Fruit fly (Drosophila melanogaster): Measurements from ENCODE around the gene mts.

mts gene

DNA sequence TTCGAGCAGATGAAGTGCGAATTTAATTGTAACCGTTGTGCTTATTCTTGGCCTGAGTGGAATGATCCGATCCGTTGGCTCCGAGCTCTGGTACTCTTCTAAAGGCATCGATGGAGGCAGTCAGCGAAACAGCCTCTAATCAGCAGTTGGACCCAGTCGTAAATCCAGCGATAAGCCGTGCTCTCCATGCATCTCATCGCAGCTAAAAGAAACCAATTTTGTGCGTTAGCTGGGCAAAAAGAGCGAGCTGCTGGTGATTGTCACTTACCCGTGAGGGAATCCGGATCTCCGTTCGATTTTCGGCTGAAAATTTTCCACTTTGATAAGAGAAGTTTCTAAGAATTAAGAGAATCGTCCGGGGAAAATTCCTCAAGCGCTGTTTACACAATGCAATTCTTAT is 31.6 kb upstream of the mts start, which contains the start of gene LKRSDH:
LKRSDH (minus strand) TSS at position 101 of the 400 bp plus-strand sequence.
- TF ChIP-seq pan (optimal IDR thresholded peaks at IDR 0.05) (no peak), psq (optimal IDR thresholded peaks at IDR 0.05) (no peak), CG8478 (optimal IDR thresholded peaks at IDR 0.05) (no peak), Dll (optimal IDR thresholded peaks at IDR 0.05) (no peak), usp (GFP tag; optimal IDR thresholded peaks at IDR 0.05) (no peak), EcR (GFP tag; optimal IDR thresholded peaks at IDR 0.05) (no peak)

DNA sequence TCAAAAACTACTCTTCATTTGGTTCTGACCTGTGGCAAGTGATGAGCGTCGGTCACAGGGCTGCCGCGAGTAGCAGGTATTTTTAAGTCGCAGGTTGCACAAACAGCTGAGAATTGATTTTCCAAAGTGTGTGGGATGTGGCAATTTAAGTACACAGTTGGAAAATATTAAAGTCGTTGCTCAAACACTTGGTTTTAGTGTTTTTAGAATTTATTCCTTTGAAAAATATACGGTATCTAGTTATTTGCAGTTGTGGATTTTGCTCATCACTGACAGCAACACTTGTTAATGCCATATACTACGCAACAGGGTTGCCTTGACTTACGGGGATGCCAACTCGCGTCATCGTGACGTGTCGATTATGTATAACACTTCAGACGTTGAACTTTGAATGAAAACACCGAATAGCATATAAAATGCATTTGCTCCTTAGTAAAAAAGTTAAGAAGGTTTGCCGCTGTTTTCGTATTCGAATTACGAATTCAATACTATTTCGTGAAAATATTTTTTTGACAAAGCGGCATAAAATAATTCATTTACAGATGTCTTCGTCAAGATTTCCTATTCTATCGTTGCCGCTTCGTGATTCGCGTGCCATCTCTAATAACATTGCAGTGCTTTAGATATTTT is 27.5 kb upstream of the mts start, which contains the start of the genes Herp and r2d2:
Herp (minus strand) TSS at position 255 of the 630 bp plus-strand sequence.
r2d2 (plus strand) TSS at position 344 of the 630 bp plus-strand sequence.
- TF ChIP-seq EcR (GFP tag; optimal IDR thresholded peaks at IDR 0.05), result peak in 1 of 2 experiments; percentile 27
- TF ChIP-seq CG8478 (optimal IDR thresholded peaks at IDR 0.05), result no peak

DNA sequence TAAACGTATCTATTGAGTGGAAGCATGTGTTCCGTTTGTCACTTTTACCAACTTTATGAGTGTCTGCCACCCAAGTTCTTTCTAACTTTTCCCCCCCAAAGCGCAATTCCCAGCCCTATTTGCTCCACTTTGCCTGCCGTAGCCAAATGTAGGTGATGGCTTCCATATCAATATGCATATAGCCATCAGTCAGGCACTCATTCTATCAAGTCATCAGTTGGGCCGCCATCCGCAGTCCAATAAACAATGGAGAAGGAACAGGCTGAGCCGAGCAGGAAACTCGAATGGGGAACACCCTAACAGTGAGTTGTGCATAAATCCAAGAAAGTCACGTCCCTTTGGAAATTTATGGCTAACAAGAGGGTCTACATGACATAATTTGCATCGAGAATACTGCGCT is 19.9 kb upstream of the mts start:
- no peak for TF ChIP-seq CG8478 (optimal IDR thresholded peaks at IDR 0.05)
- no peak for TF ChIP-seq Dll (optimal IDR thresholded peaks at IDR 0.05)
- TF ChIP-seq pan (optimal IDR thresholded peaks at IDR 0.05), result no peak
- TF ChIP-seq EcR (GFP tag; optimal IDR thresholded peaks at IDR 0.05), result no peak
- TF ChIP-seq psq (optimal IDR thresholded peaks at IDR 0.05), result no peak
- no peak for TF ChIP-seq usp (GFP tag; optimal IDR thresholded peaks at IDR 0.05)

DNA sequence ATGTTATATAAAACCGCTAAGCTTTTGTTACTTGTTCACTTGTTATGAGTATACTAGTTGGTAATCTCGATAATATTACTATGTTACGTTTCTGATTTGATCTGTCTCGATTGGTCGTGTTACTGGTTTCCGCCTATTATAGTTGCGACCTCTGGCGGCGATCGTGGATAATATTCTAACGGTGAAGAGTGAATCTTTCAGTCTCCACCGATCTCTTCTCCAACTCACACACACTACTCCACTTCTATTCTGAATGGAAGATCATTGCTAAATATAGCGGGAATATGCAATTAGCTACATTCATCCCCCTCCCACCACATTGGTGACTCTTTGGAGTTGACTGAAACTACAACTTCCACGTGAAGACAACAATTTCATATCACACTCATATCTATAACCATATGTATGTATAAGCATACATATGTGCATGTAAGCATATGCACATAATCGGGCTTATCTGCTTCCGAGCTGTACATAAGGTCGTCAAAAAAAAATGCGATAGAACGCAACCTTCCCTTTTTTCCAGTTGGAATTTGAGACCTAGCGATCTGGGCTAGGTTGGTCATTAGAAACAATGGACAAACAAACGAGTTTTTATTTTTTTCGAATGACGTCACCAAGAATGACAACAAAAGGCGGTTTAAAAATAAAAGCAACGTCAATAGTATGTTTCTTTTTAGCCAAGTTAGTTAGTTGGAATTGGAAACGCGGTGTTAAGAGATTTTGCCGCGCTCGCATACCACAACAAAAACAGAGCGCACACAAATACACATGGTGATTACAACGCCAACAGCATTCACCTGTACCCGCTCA is 18.4 kb upstream of the mts start:
- TF ChIP-seq CG8478 (optimal IDR thresholded peaks at IDR 0.05) (no peak), Dll (optimal IDR thresholded peaks at IDR 0.05) (no peak), usp (GFP tag; optimal IDR thresholded peaks at IDR 0.05) (no peak), pan (optimal IDR thresholded peaks at IDR 0.05) (no peak), EcR (GFP tag; optimal IDR thresholded peaks at IDR 0.05) (no peak), psq (optimal IDR thresholded peaks at IDR 0.05) (no peak)

DNA sequence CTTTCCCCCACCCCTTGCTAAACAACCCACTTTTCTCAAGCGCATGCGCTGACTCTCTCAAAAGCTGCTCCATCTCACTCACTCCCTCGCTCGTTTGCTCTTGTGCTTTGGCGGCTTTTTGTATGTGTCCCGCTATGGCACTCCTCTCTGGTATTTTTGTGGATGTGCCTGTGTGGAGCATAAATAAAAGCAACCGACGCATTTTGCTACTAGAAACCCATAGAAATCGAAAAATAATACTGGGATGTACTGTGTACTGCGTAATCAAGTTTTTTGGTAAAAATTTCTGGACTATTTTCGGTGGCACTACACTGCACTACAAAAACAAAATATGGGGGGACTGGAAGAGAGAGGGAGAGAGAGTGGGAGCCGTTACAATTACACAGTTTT is 17.8 kb upstream of the mts start:
- peak; percentile 35 for TF ChIP-seq CG8478 (optimal IDR thresholded peaks at IDR 0.05)
- TF ChIP-seq EcR (GFP tag; optimal IDR thresholded peaks at IDR 0.05), result peak in 1 of 2 experiments; percentile 21
- no peak for TF ChIP-seq psq (optimal IDR thresholded peaks at IDR 0.05)
- no peak for TF ChIP-seq Dll (optimal IDR thresholded peaks at IDR 0.05)
- no peak for TF ChIP-seq usp (GFP tag; optimal IDR thresholded peaks at IDR 0.05)
- TF ChIP-seq pan (optimal IDR thresholded peaks at IDR 0.05), result no peak

DNA sequence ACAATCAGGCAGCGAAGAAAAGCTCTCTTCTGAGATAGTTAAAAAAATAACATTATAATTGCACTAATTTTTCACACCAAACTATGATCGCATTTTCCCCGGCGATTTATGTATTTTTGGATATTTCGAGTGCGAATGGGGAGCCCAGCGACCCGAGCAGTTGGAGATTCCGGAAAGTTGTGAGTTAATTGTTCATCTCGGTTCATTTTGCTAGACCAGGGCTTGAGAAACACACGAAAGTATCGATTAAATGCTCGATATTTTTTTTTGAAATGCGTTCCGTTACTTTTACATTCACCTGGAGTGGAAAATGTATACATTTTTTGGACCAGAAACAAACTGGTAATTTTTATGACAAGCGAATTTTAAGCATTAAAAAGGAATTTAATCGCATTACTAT is 16.9 kb upstream of the mts start, which contains the start of gene Cdc14:
Cdc14 (minus strand) TSS at position 185 of the 400 bp plus-strand sequence.
- TF ChIP-seq psq (optimal IDR thresholded peaks at IDR 0.05) (no peak), Dll (optimal IDR thresholded peaks at IDR 0.05) (no peak), usp (GFP tag; optimal IDR thresholded peaks at IDR 0.05) (no peak), pan (optimal IDR thresholded peaks at IDR 0.05) (no peak), EcR (GFP tag; optimal IDR thresholded peaks at IDR 0.05) (no peak), CG8478 (optimal IDR thresholded peaks at IDR 0.05) (no peak)

DNA sequence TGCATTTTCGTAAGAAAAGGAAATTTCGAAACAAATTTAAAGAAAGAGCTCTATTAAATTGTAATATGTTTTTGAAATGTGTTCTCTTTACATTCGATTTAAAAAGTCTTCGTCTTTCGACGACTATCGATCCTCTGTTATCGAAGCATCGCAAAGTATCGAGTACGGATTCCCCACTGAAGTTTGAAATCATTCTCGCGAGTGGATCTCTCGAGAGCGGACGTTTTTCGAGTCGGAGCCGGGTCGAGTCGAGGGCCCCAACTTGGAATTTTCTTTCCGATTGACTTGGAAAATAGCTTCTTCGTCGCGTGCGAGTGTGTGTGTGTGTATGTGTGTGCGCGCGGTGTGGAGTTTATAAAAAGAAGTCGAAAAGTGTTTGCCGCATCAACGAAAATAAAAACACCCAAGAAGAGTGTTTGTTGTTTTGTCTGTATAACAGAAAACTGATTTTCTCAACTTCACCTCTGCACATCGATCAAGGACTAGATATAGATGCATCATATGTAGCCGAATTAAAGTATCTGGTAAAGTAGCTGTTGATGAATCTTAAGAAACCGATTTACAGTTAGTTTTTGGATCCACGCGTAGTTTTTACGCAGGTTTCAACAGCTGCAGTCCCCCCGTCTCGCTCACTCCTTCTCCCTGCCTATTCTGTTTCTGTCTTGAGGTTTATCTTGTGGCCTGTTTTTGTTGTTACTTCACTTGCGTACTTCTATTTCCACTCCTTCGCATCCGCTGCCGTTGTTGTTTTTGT is 16.0 kb upstream of the mts start, which contains the start of gene LanB1:
LanB1 (plus strand) TSS at position 190 of the 754 bp plus-strand sequence.
- no peak for TF ChIP-seq usp (GFP tag; optimal IDR thresholded peaks at IDR 0.05)

DNA sequence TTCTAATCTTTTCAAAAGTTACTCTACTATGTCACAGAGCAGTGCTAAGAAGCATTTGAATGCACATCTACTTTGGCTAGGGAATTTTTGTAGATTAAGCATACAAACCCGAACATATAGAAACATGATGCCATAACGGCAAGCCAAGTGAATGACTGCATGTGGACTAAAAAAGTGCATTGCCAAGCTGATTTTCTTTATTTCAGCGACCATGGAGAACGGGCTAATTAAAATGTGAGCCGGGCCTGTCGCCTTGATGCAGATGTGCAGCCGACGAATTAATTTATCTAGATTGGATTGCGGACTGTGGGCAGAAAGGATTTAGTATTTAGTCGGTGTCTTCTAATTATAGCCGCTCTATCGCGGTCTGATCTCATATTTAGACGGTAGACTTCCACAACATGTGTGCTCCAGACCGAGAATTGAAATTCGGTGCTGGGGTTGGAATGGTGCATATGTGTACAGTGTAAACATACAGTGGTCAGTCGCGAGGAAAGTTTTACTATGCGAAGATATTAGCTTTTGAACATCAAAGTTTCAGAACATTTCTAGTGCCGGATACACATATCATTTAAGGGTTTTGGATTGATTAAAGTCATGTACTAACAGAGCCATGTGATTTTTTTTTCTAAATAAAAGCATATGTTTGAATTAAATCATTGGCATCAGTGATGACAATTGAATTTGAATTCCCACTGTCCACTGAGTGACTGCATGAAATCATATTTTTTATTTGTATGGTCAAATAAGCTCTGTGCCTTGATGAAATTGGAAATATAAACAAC is 14.7 kb upstream of the mts start:
- no peak for TF ChIP-seq psq (optimal IDR thresholded peaks at IDR 0.05)
- no peak for TF ChIP-seq pan (optimal IDR thresholded peaks at IDR 0.05)
- no peak for TF ChIP-seq EcR (GFP tag; optimal IDR thresholded peaks at IDR 0.05)
- TF ChIP-seq usp (GFP tag; optimal IDR thresholded peaks at IDR 0.05), result no peak
- TF ChIP-seq Dll (optimal IDR thresholded peaks at IDR 0.05), result no peak
- no peak for TF ChIP-seq CG8478 (optimal IDR thresholded peaks at IDR 0.05)

DNA sequence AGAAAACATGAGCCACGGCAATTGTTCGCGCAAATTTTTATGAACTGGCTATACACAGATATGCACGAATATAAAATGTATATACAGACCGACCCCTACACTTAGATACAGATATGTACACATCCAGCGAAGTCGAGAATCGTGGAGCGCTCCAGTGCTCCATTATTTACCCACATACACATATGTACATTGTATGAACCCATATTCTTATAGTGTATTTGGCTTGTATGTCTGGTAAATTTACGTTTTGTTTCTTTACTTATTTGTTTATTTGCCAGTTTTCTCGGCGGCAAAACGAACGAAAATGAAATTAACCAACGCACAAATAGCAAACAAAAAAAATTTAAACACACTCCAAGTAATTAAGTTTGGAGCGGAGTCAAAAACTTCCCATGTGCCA is 14.1 kb upstream of the mts start:
- TF ChIP-seq Dll (optimal IDR thresholded peaks at IDR 0.05) (no peak), pan (optimal IDR thresholded peaks at IDR 0.05) (no peak), usp (GFP tag; optimal IDR thresholded peaks at IDR 0.05) (no peak), CG8478 (optimal IDR thresholded peaks at IDR 0.05) (no peak), EcR (GFP tag; optimal IDR thresholded peaks at IDR 0.05) (no peak), psq (optimal IDR thresholded peaks at IDR 0.05) (no peak)

DNA sequence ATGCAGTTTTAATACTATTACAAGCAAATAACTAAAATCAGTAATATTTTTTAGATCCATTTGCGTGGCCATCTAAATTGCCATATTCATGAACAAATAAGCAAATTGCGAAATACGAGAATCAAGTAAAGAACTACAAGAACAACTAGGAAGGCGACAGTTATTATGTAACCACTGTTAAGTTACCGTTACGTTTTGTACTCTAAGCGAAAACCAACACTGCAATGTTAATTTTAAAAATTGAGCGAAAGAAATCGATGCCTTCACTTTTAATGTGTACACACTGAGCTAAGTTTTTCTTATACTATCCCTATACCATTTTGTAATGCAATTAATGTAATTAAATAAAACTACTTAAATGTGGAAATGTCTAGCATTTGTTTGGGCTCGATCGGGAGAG is 7.0 kb upstream of the mts start:
- TF ChIP-seq EcR (GFP tag; optimal IDR thresholded peaks at IDR 0.05) (no peak), psq (optimal IDR thresholded peaks at IDR 0.05) (no peak), Dll (optimal IDR thresholded peaks at IDR 0.05) (no peak), usp (GFP tag; optimal IDR thresholded peaks at IDR 0.05) (no peak), CG8478 (optimal IDR thresholded peaks at IDR 0.05) (no peak), pan (optimal IDR thresholded peaks at IDR 0.05) (no peak)

DNA sequence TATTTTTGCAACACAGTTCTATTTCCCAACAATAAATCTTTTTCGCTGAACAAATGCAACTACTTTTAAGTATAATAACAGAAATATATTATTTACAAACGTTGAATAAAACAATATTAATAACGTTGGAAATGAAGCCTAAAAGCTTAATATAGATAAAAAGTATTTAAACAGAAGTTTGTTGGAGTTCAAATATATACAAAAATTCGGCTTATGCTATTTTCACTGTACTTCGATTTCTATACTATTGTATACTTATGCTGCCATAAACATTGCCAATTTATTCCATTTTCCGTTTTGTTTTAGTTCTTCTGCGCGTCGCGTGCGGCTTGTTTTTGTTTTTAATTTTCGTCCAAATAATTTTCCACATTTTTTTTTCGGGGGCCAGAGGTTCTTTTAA is 6.6 kb upstream of the mts start, which contains the start of gene CG7115:
CG7115 (plus strand) TSS at position 301 of the 400 bp plus-strand sequence.
- TF ChIP-seq Dll (optimal IDR thresholded peaks at IDR 0.05), result no peak
- no peak for TF ChIP-seq usp (GFP tag; optimal IDR thresholded peaks at IDR 0.05)
- TF ChIP-seq CG8478 (optimal IDR thresholded peaks at IDR 0.05), result no peak
- TF ChIP-seq EcR (GFP tag; optimal IDR thresholded peaks at IDR 0.05), result no peak
- no peak for TF ChIP-seq pan (optimal IDR thresholded peaks at IDR 0.05)
- no peak for TF ChIP-seq psq (optimal IDR thresholded peaks at IDR 0.05)
